Worm (Caenorhabditis elegans) whole organism, L4 larva: ENCODE results near the gene elt-6.

Source experiments
- R02D3.7 ChIP-seq: fragments of 150-350 bp; sonication (generic microtip); optimal IDR thresholded peaks from 3 replicates; lab custom pipeline; 2014; ENCODE audit warnings: missing biosample characterization, missing genetic modification characterization
- dpl-1 ChIP-seq: fragments of 150-350 bp; optimal IDR thresholded peaks from 2 replicates; lab custom pipeline; 2014; ENCODE audit warnings: missing biosample characterization, missing genetic modification reagents, missing genetic modification characterization
- mxl-2 ChIP-seq: fragments of 200-800 bp; sonication (Bioruptor generic); conservative IDR thresholded peaks from 2 replicates; pipeline ENCODE4 v1.3.6; 2022; ENCODE audit warnings: missing genetic modification reagents, missing genetic modification characterization, missing compliant biosample characterization
- nhr-77 ChIP-seq: fragments of 150-350 bp; optimal IDR thresholded peaks from 2 replicates; lab custom pipeline; 2014; ENCODE audit warnings: missing biosample characterization, missing genetic modification characterization
- snpc-4 ChIP-seq: fragments of 150-350 bp; optimal IDR thresholded peaks from 2 replicates; lab custom pipeline; 2014; ENCODE audit warnings: missing biosample characterization, missing genetic modification characterization
- vab-7 ChIP-seq: fragments of 200-800 bp; sonication (Bioruptor generic); IDR thresholded peaks from 2 replicates; pipeline ENCODE4 v1.3.6; 2022; ENCODE audit warnings: missing genetic modification reagents, missing genetic modification characterization, missing compliant biosample characterization

DNA sequence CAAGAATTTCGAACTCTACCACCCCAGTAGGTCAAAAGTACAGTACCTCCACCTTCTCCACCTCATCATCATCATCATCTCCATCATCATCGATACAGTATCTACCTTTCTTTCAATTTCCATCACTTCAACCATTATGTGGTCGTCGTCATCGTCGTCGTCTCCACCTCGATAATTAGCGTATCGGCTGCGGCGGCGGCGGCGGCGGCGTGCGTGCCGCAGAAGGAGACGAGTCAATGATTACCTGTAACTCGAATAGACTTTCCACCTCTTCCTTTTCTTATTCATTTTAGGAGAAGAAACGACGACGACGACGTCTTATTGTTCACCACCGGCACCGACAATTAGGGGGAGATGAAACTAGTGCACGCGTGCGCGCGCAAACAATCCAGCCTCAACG, 2.2 kb upstream of the elt-6 start:
- TF ChIP-seq snpc-4 (tag; lab: Kevin White, UChicago), result no peak
- no peak for TF ChIP-seq dpl-1 (GFP tag; lab: Kevin White, UChicago)
- no peak for TF ChIP-seq mxl-2
- no peak for TF ChIP-seq nhr-77 (tag; lab: Kevin White, UChicago)
- TF ChIP-seq R02D3.7 (tag; lab: Kevin White, UChicago), result no peak
- no peak for TF ChIP-seq vab-7
